Fruit fly (Drosophila melanogaster): Measurements from ENCODE around the gene SdhC.

DNA sequence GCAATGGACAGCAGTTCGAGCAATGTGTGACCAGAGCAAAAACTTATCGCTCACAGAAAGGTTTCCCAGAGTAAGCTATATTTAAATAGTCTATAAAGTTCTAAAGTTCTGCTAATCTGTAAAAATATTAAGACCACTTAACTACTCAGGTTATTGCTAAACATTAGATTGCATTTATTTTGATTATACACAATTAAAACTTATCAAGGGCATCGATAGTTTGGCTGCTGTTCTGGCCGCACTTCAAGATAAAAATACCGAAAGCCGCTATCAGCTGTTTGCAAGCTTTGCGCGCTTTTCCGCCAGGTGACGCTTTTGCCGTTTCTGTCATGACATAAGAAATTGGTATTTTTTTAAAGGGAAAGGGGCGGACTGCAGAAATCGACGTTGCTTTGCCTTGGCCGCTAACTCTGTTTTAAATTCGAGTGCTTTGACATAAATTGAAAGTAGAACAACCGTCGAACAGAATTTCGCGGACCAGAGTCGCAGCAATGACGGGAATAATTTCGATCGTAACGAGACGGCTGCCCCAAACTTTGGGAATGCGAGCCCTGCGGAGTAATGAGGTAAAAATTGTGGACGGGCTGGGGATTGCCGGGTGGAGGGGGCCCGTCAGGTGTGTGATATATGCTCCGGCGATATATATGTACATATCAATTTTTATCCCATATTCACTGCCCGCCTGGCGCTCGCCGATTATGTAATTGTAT, 34.5 kb upstream of the SdhC start, which contains the start of the genes CG17734 and CG5214:
- TF ChIP-seq lz (GFP tag; optimal IDR thresholded peaks at IDR 0.05) (peak; percentile 53), CG8319 (GFP tag; optimal IDR thresholded peaks at IDR 0.05) (no peak), Ets21C (GFP tag; optimal IDR thresholded peaks at IDR 0.05) (no peak), Sox14 (GFP tag; optimal IDR thresholded peaks at IDR 0.05) (peak; percentile 32), pdm3 (GFP tag; optimal IDR thresholded peaks at IDR 0.05) (no peak), CG7368 (GFP tag; optimal IDR thresholded peaks at IDR 0.05) (no peak), Eip78C (GFP tag) (peak; percentile 58), CG31627 (GFP tag; optimal IDR thresholded peaks at IDR 0.05) (no peak)
